Worm (Caenorhabditis elegans) whole organism, L1 larva: ENCODE data around the gene trpp-12.

Experiments
- C04F5.9 ChIP-seq: sonication (generic microtip); optimal IDR thresholded peaks from 2 replicates; lab custom pipeline; 2016; ENCODE audit warnings: missing genetic modification characterization, missing compliant biosample characterization
- ceh-63 ChIP-seq: fragments of 200-800 bp; sonication (Bioruptor generic); optimal IDR thresholded peaks from 2 replicates; lab custom pipeline; 2018; ENCODE audit warnings: mild to moderate bottlenecking, missing genetic modification characterization, missing compliant biosample characterization
- ceh-88 ChIP-seq: fragments of 200-800 bp; sonication (Bioruptor generic); IDR thresholded peaks from 2 replicates; pipeline ENCODE4 v1.3.6; 2022; ENCODE audit warnings: missing genetic modification characterization, missing compliant biosample characterization
- elt-3 ChIP-seq, 6 experiments: fragments of 150-350 bp in 1 of 6; sonication (generic microtip); optimal IDR thresholded peaks; 2 replicates each; lab custom pipeline; 2017 to 2018; ENCODE audit warnings: missing biosample characterization in 6 of 6, missing genetic modification characterization in 6 of 6, inconsistent platforms in 1 of 6
- lin-13 ChIP-seq: fragments of 150-350 bp; optimal IDR thresholded peaks from 2 replicates; lab custom pipeline; 2014; ENCODE audit warnings: missing biosample characterization, missing genetic modification reagents, missing genetic modification characterization
- nhr-11 ChIP-seq: fragments of 150-350 bp; optimal IDR thresholded peaks from 2 replicates; lab custom pipeline; 2014; ENCODE audit warnings: missing biosample characterization, missing genetic modification characterization
- nhr-237 ChIP-seq: fragments of 150-350 bp; optimal IDR thresholded peaks from 2 replicates; lab custom pipeline; 2014; ENCODE audit warnings: missing biosample characterization, missing genetic modification characterization
- nhr-76 ChIP-seq: sonication (generic microtip); optimal IDR thresholded peaks from 2 replicates; lab custom pipeline; 2017; ENCODE audit warnings: missing biosample characterization, missing genetic modification characterization
- unc-62 ChIP-seq: fragments of 150-350 bp; optimal IDR thresholded peaks from 2 replicates; lab custom pipeline; 2014; ENCODE audit warnings: missing biosample characterization, missing genetic modification reagents, missing genetic modification characterization
- unc-98 ChIP-seq: fragments of 200-800 bp; sonication (Bioruptor generic); IDR thresholded peaks from 2 replicates; pipeline ENCODE4 v1.3.6; 2022; ENCODE audit warnings: missing genetic modification characterization, missing compliant biosample characterization
- vab-15 ChIP-seq: sonication (generic microtip); optimal IDR thresholded peaks from 2 replicates; lab custom pipeline; 2017; ENCODE audit warnings: missing genotype, mild to moderate bottlenecking, missing genetic modification characterization, missing compliant biosample characterization
- ztf-11 ChIP-seq, 2 experiments: sonication (generic microtip); optimal IDR thresholded peaks; 2 replicates each; lab custom pipeline; 2016 to 2017; ENCODE audit warnings: missing genetic modification characterization in 2 of 2, missing biosample characterization in 1 of 2, missing compliant biosample characterization in 1 of 2

ce11 chrX:2401883-2402282, 7.6 kb upstream of the trpp-12 start, which contains the start of gene dhhc-9:
- TF ChIP-seq unc-98 (no peak), nhr-11 (no peak), lin-13 (GFP tag; lab: Kevin White, UChicago) (no peak), unc-62 (GFP tag; lab: Kevin White, UChicago) (no peak), elt-3 (tag; optimal IDR thresholded peaks at IDR 0.05; lab: Kevin White, UChicago) (peak in 1 of 6 experiments; percentile 7), C04F5.9 (tag; lab: Kevin White, UChicago) (no peak), nhr-237 (tag; lab: Kevin White, UChicago) (no peak), vab-15 (tag; lab: Kevin White, UChicago) (no peak), ztf-11 (tag; optimal IDR thresholded peaks at IDR 0.05; lab: Kevin White, UChicago) (peak in 1 of 2 experiments; percentile 24), ceh-88 (GFP tag; lab: Robert Waterston, UW) (no peak), nhr-76 (tag; lab: Kevin White, UChicago) (no peak), ceh-63 (GFP tag; lab: Kevin White, UChicago) (no peak)
